Worm (Caenorhabditis elegans) whole organism, early embryonic: Measurements from ENCODE around the gene srw-137.

Experiments
- F13C5.2 ChIP-seq: sonication (generic microtip); optimal IDR thresholded peaks from 2 replicates; lab custom pipeline; 2017; ENCODE audit warnings: mild to moderate bottlenecking, missing genetic modification characterization, inconsistent platforms, missing compliant biosample characterization
- ama-1 ChIP-seq: fragments of 150-350 bp; optimal IDR thresholded peaks from 2 replicates; lab custom pipeline; 2014

- TF ChIP-seq F13C5.2 (tag; lab: Kevin White, UChicago): no peak
- no peak for TF ChIP-seq ama-1 (lab: Kevin White, UChicago)
These were observed 14.0 kb downstream of the srw-137 start, which contains the start of gene C31B8.16 for ce11 chrV:2929753-2930152.
